ENCODE assay signal across 1 fruit fly cellular context in genomic region chr2L:5271081-5271480, dm6.
TF ChIP-seq lines count a peak whose summit lies in the region.

tkv (minus strand) TSS chr2L:5271384.

TF ChIP-seq in whole organism, embryonic, 481 proteins besides CTCF, POLR2A, EP300 and RAD21 (continued from another document):
- TF ChIP-seq CG7839 (tag; optimal IDR thresholded peaks at IDR 0.05; lab: Kevin White, UChicago) (no peak), CG4328 (GFP tag; optimal IDR thresholded peaks at IDR 0.05; lab: Kevin White, UChicago) (no peak), CG31441 (GFP tag; IDR thresholded peaks at IDR 0.05; lab: Robert Waterston, UW) (no peak), CG6854 (GFP tag; optimal IDR thresholded peaks at IDR 0.05; lab: Kevin White, UChicago) (no peak), CG4730 (GFP tag; IDR thresholded peaks at IDR 0.05; lab: Robert Waterston, UW) (no peak), CG43689 (GFP tag; IDR thresholded peaks at IDR 0.05; lab: Robert Waterston, UW) (no peak), gem (tag; optimal IDR thresholded peaks at IDR 0.05; lab: Kevin White, UChicago) (no peak), odd (GFP tag; optimal IDR thresholded peaks at IDR 0.05; lab: Kevin White, UChicago) (no peak), CG4854 (GFP tag; optimal IDR thresholded peaks at IDR 0.05; lab: Kevin White, UChicago) (no peak), her (GFP tag; optimal IDR thresholded peaks at IDR 0.05; lab: Kevin White, UChicago) (no peak), Blimp-1 (GFP tag; optimal IDR thresholded peaks at IDR 0.05; lab: Kevin White, UChicago) (no peak), CG31388 (GFP tag; optimal IDR thresholded peaks at IDR 0.05; lab: Kevin White, UChicago) (no peak), CG10654 (GFP tag; optimal IDR thresholded peaks at IDR 0.05; lab: Kevin White, UChicago) (no peak), CG9932 (GFP tag; IDR thresholded peaks at IDR 0.05; lab: Robert Waterston, UW) (no peak), trh (GFP tag; optimal IDR thresholded peaks at IDR 0.05; lab: Kevin White, UChicago) (no peak), kni (GFP tag; optimal IDR thresholded peaks at IDR 0.05; lab: Kevin White, UChicago) (no peak), HLHmδ (GFP tag; optimal IDR thresholded peaks at IDR 0.05; lab: Kevin White, UChicago) (no peak), MESR4 (GFP tag; optimal IDR thresholded peaks at IDR 0.05; lab: Kevin White, UChicago) (peak; percentile 68), p53 (GFP tag; optimal IDR thresholded peaks at IDR 0.05; lab: Kevin White, UChicago) (no peak), CG7271 (tag; optimal IDR thresholded peaks at IDR 0.05; lab: Kevin White, UChicago) (no peak), CG8765 (GFP tag; IDR thresholded peaks at IDR 0.05; lab: Robert Waterston, UW) (no peak), CG12219 (GFP tag; optimal IDR thresholded peaks at IDR 0.05; lab: Kevin White, UChicago) (no peak), CG32767 (GFP tag; IDR thresholded peaks at IDR 0.05; lab: Robert Waterston, UW) (no peak), fru (optimal IDR thresholded peaks at IDR 0.05; lab: Kevin White, UChicago) (no peak), shn (GFP tag; optimal IDR thresholded peaks at IDR 0.05; lab: Kevin White, UChicago) (no peak), CG15514 (GFP tag; optimal IDR thresholded peaks at IDR 0.05; lab: Kevin White, UChicago) (no peak), Sox100B (GFP tag; optimal IDR thresholded peaks at IDR 0.05; lab: Kevin White, UChicago) (no peak), Hmx (GFP tag; optimal IDR thresholded peaks at IDR 0.05; lab: Kevin White, UChicago) (no peak), CG17912 (GFP tag; optimal IDR thresholded peaks at IDR 0.05; lab: Kevin White, UChicago) (no peak), gro (GFP tag; optimal IDR thresholded peaks at IDR 0.05; lab: Kevin White, UChicago) (no peak), Sox102F (GFP tag; optimal IDR thresholded peaks at IDR 0.05; lab: Kevin White, UChicago) (no peak), ATbp (GFP tag; optimal IDR thresholded peaks at IDR 0.05; lab: Kevin White, UChicago) (no peak), Spps (tag; optimal IDR thresholded peaks at IDR 0.05; lab: Kevin White, UChicago) (no peak), luna (GFP tag; optimal IDR thresholded peaks at IDR 0.05; lab: Kevin White, UChicago) (no peak), CG17829 (tag; optimal IDR thresholded peaks at IDR 0.05; lab: Kevin White, UChicago) (no peak), hb (GFP tag; IDR thresholded peaks at IDR 0.05; lab: Robert Waterston, UW; ENCODE audit: partially characterized antibody) (peak; percentile 59; the same call in 2 of the 3 replicates), CG8281 (tag; optimal IDR thresholded peaks at IDR 0.05; lab: Kevin White, UChicago) (no peak), Ada2b (GFP tag; IDR thresholded peaks at IDR 0.05; lab: Robert Waterston, UW) (no peak), Hey (tag; optimal IDR thresholded peaks at IDR 0.05; lab: Kevin White, UChicago) (no peak), MTF-1 (GFP tag; optimal IDR thresholded peaks at IDR 0.05; lab: Kevin White, UChicago; ENCODE audit: borderline replicate concordance) (no peak), jigr1 (GFP tag; IDR thresholded peaks at IDR 0.05; lab: Robert Waterston, UW) (no peak), D (optimal IDR thresholded peaks at IDR 0.05; lab: Kevin White, UChicago) (no peak), D (GFP tag; optimal IDR thresholded peaks at IDR 0.05; lab: Kevin White, UChicago) (no peak), cad (GFP tag; optimal IDR thresholded peaks at IDR 0.05; lab: Kevin White, UChicago) (no peak), CG13123 (GFP tag; optimal IDR thresholded peaks at IDR 0.05; lab: Kevin White, UChicago) (no peak), Dp (GFP tag; optimal IDR thresholded peaks at IDR 0.05; lab: Kevin White, UChicago) (peak; percentile 29), CG17186 (GFP tag; optimal IDR thresholded peaks at IDR 0.05; lab: Kevin White, UChicago) (peak; percentile 97), CG12744 (GFP tag; optimal IDR thresholded peaks at IDR 0.05; lab: Kevin White, UChicago) (no peak), en (GFP tag; optimal IDR thresholded peaks at IDR 0.05; lab: Kevin White, UChicago) (no peak), Tbp (GFP tag; optimal IDR thresholded peaks at IDR 0.05; lab: Kevin White, UChicago) (no peak), H2.0 (GFP tag; IDR thresholded peaks at IDR 0.05; lab: Robert Waterston, UW) (no peak), zen (tag; optimal IDR thresholded peaks at IDR 0.05; lab: Kevin White, UChicago) (no peak)
